Worm (Caenorhabditis elegans) whole organism, late embryonic: ENCODE data around the gene brc-2.

Experiments used
- ceh-45 ChIP-seq: fragments of 200-800 bp; sonication (Bioruptor generic); IDR thresholded peaks from 2 replicates; pipeline ENCODE4 v1.3.6; 2022; ENCODE audit warnings: missing genetic modification reagents, missing genetic modification characterization, missing compliant biosample characterization
- fax-1 ChIP-seq: sonication (generic microtip); optimal IDR thresholded peaks from 2 replicates; lab custom pipeline; 2016; ENCODE audit warnings: missing genotype, missing genetic modification characterization, missing compliant biosample characterization
- odd-2 ChIP-seq: sonication (generic microtip); optimal IDR thresholded peaks from 2 replicates; lab custom pipeline; 2017; ENCODE audit warnings: antibody characterized with exemption, mild to moderate bottlenecking, missing genetic modification characterization, missing compliant biosample characterization

DNA sequence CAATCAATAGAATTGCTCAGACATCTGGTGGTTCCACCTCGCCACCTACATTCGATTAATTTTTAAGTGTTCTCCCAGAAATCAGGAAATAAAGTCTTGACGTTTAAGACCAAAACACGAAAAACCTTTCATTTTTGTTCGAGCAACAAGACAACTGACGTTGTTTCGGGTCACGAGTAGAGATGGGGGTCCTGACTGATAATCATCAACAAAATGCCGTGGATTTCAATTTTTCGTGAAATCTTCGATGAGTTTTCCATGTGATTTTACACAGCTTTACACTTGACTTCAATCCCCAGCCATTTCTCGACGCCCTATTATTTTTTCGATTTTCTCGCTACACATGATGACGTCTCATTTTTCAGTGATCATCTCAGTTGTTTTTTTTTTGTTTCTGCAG, 31.8 kb downstream of the brc-2 start:
- TF ChIP-seq ceh-45 (GFP tag; lab: Robert Waterston, UW) = no peak
- TF ChIP-seq fax-1 (tag; lab: Kevin White, UChicago) = no peak
- TF ChIP-seq odd-2 = no peak
